Fruit fly (Drosophila melanogaster) whole organism, pupa: Measurements from ENCODE around the gene CG7264.

Experiments
- CG10348 ChIP-seq: fragments of 200-800 bp; sonication (Bioruptor generic); IDR thresholded peaks from 2 replicates; pipeline ENCODE4 v1.3.6; 2022; ENCODE audit warnings: missing biosample characterization, missing genetic modification characterization
- CG13204 ChIP-seq: fragments of 200-800 bp; sonication (Bioruptor generic); optimal IDR thresholded peaks from 2 replicates; lab custom pipeline; 2018; ENCODE audit warnings: missing biosample characterization, mild to moderate bottlenecking, missing genetic modification characterization, moderate library complexity
- CG14655 ChIP-seq: fragments of 200-800 bp; sonication (Bioruptor generic); optimal IDR thresholded peaks from 3 replicates; lab custom pipeline; 2017; ENCODE audit warnings: mild to moderate bottlenecking, missing biosample characterization, missing genetic modification reagents, missing genetic modification characterization
- CG15710 ChIP-seq: fragments of 200-800 bp; sonication (Bioruptor generic); optimal IDR thresholded peaks from 2 replicates; lab custom pipeline; 2018; ENCODE audit warnings: missing biosample characterization, mild to moderate bottlenecking, missing genetic modification characterization, moderate library complexity
- CG34367 ChIP-seq: fragments of 200-800 bp; sonication (Bioruptor generic); optimal IDR thresholded peaks from 2 replicates; lab custom pipeline; 2018; ENCODE audit warnings: missing biosample characterization, mild to moderate bottlenecking, missing genetic modification characterization
- CG4496 ChIP-seq: fragments of 200-800 bp; sonication (Bioruptor generic); IDR thresholded peaks from 3 replicates; pipeline ENCODE4 v1.3.6; 2022; ENCODE audit warnings: missing biosample characterization, missing genetic modification characterization
- CG8159 ChIP-seq: fragments of 200-800 bp; sonication (Bioruptor generic); optimal IDR thresholded peaks from 3 replicates; lab custom pipeline; 2018; ENCODE audit warnings: missing biosample characterization, mild to moderate bottlenecking, missing genetic modification characterization, moderate library complexity
- CG8301 ChIP-seq: fragments of 200-800 bp; sonication (Bioruptor generic); optimal IDR thresholded peaks from 2 replicates; lab custom pipeline; 2018; ENCODE audit warnings: missing biosample characterization, mild to moderate bottlenecking, missing genetic modification characterization
- CG9948 ChIP-seq: fragments of 200-800 bp; sonication (Bioruptor generic); optimal IDR thresholded peaks from 2 replicates; lab custom pipeline; 2018; ENCODE audit warnings: missing biosample characterization, mild to moderate bottlenecking, missing genetic modification characterization, moderate library complexity
- EcR ChIP-seq: fragments of 200-800 bp; sonication (Bioruptor generic); optimal IDR thresholded peaks from 3 replicates; lab custom pipeline; 2019; ENCODE audit warnings: missing biosample characterization, missing genetic modification characterization, mild to moderate bottlenecking, moderate library complexity, missing genetic modification reagents
- Pif1A ChIP-seq: fragments of 200-800 bp; sonication (Bioruptor generic); optimal IDR thresholded peaks from 3 replicates; lab custom pipeline; 2016; ENCODE audit warnings: missing biosample characterization, missing genetic modification characterization
- Pif1B ChIP-seq: fragments of 200-800 bp; sonication (Bioruptor generic); optimal IDR thresholded peaks from 3 replicates; lab custom pipeline; 2016; ENCODE audit warnings: missing biosample characterization, missing genetic modification characterization
- Snoo ChIP-seq: fragments of 200-800 bp; sonication (Bioruptor generic); optimal IDR thresholded peaks from 3 replicates; lab custom pipeline; 2017; ENCODE audit warnings: missing biosample characterization, mild to moderate bottlenecking, missing genetic modification characterization, inconsistent platforms
- rn ChIP-seq: fragments of 200-800 bp; sonication (Bioruptor generic); IDR thresholded peaks from 2 replicates; pipeline ENCODE4 v1.3.6; 2022; ENCODE audit warnings: missing biosample characterization, missing genetic modification characterization

DNA sequence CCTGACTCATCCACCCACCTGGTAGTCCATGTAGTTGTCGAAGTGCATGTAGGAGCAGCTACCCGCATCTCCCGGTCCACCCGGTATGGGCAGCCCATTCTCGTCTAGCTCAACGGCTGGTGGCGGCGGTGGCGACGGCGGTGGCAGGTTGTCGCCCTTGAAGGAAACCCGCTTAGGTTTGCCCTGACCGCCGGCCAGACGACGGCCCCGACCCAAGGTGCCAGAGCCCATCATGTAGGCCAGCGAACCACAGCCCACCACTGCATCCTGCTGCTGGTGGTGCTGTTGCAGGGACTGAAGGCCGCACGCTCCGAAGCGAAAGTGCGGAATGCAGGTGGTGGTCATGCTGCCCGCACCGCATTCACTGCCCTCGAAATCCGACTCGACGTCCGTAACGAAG is 33.4 kb downstream of the CG7264 start:
- TF ChIP-seq CG14655 (GFP tag; lab: Kevin White, UChicago) (no peak), CG4496 (GFP tag; lab: Robert Waterston, UW) (no peak), EcR (GFP tag; lab: Kevin White, UChicago) (no peak), rn (no peak), CG13204 (GFP tag; lab: Kevin White, UChicago) (no peak), Snoo (tag; lab: Kevin White, UChicago) (no peak), CG15710 (no peak), CG10348 (GFP tag; lab: Robert Waterston, UW) (no peak), CG8301 (no peak), CG34367 (no peak), Pif1B (GFP tag; lab: Kevin White, UChicago) (no peak), CG8159 (no peak), Pif1A (GFP tag; lab: Kevin White, UChicago) (no peak), CG9948 (no peak)
